Fruit fly (Drosophila melanogaster): ENCODE measurements around the gene CG31323.

The CG31323 gene

dm6 chr3R:26172040-26172439 lies 1.4 kb downstream of the CG31323 start (continued):
- TF ChIP-seq Adf1 (GFP tag; IDR thresholded peaks at IDR 0.05) (peak; percentile 22; the same call in 1 of the 2 replicates), Kr (GFP tag; optimal IDR thresholded peaks at IDR 0.05) (no peak), Sin3A (optimal IDR thresholded peaks at IDR 0.05) (no peak), MTF-1 (GFP tag; optimal IDR thresholded peaks at IDR 0.05; ENCODE audit: borderline replicate concordance) (peak; percentile 22), kni (GFP tag; optimal IDR thresholded peaks at IDR 0.05) (no peak), Vsx1 (GFP tag; optimal IDR thresholded peaks at IDR 0.05) (no peak), usp (GFP tag; optimal IDR thresholded peaks at IDR 0.05) (no peak), cato (GFP tag; optimal IDR thresholded peaks at IDR 0.05; ENCODE audit: borderline replicate concordance) (no peak), sr (GFP tag; IDR thresholded peaks at IDR 0.05) (no peak), tna (GFP tag; IDR thresholded peaks at IDR 0.05; ENCODE audit: partially characterized antibody) (no peak), mirr (GFP tag; optimal IDR thresholded peaks at IDR 0.05) (no peak), CG16815 (GFP tag; optimal IDR thresholded peaks at IDR 0.05) (no peak), CG3847 (GFP tag; IDR thresholded peaks at IDR 0.05) (no peak), CG7745 (tag; optimal IDR thresholded peaks at IDR 0.05) (no peak), CG17186 (GFP tag; optimal IDR thresholded peaks at IDR 0.05) (no peak), Sry-β (GFP tag; optimal IDR thresholded peaks at IDR 0.05) (no peak), lola (GFP tag; optimal IDR thresholded peaks at IDR 0.05) (no peak), mam (GFP tag; optimal IDR thresholded peaks at IDR 0.05) (peak; percentile 71), chn (GFP tag; optimal IDR thresholded peaks at IDR 0.05) (no peak), CG11085 (GFP tag; IDR thresholded peaks at IDR 0.05) (peak; percentile 39; the same call in 1 of the 2 replicates), ewg (GFP tag; optimal IDR thresholded peaks at IDR 0.05) (peak; percentile 20), CG6254 (GFP tag; optimal IDR thresholded peaks at IDR 0.05) (no peak), dpn (GFP tag; optimal IDR thresholded peaks at IDR 0.05) (peak in 1 of 2 experiments; percentile 61), tx (GFP tag; optimal IDR thresholded peaks at IDR 0.05) (no peak), CG34422 (GFP tag; IDR thresholded peaks at IDR 0.05) (no peak), al (GFP tag; IDR thresholded peaks at IDR 0.05) (peak; percentile 52; the same call in 1 of the 2 replicates), CG6654 (GFP tag; optimal IDR thresholded peaks at IDR 0.05) (no peak), Six4 (GFP tag; optimal IDR thresholded peaks at IDR 0.05) (no peak), pros (GFP tag; optimal IDR thresholded peaks at IDR 0.05) (no peak), HmgD (GFP tag; optimal IDR thresholded peaks at IDR 0.05) (no peak), CG14441 (GFP tag; IDR thresholded peaks at IDR 0.05) (peak; percentile 68), CG4328 (GFP tag; optimal IDR thresholded peaks at IDR 0.05) (peak; percentile 12), Dref (GFP tag; IDR thresholded peaks at IDR 0.05) (no peak), CG3281 (GFP tag; optimal IDR thresholded peaks at IDR 0.05) (peak; percentile 74), ro (GFP tag; IDR thresholded peaks at IDR 0.05) (no peak), CG16813 (GFP tag; IDR thresholded peaks at IDR 0.05; ENCODE audit: partially characterized antibody) (no peak), tup (GFP tag; optimal IDR thresholded peaks at IDR 0.05) (no peak), danr (GFP tag; IDR thresholded peaks at IDR 0.05) (no peak), gsb-n (tag; optimal IDR thresholded peaks at IDR 0.05) (no peak), mld (GFP tag; IDR thresholded peaks at IDR 0.05; ENCODE audit: partially characterized antibody) (no peak), CG12219 (GFP tag; optimal IDR thresholded peaks at IDR 0.05) (peak; percentile 21), Sox102F (GFP tag; optimal IDR thresholded peaks at IDR 0.05) (peak; percentile 54), gro (GFP tag; optimal IDR thresholded peaks at IDR 0.05) (peak; percentile 48), z (GFP tag; IDR thresholded peaks at IDR 0.05) (no peak), CG18619 (GFP tag; optimal IDR thresholded peaks at IDR 0.05) (no peak), crc (GFP tag; optimal IDR thresholded peaks at IDR 0.05) (peak; percentile 43), CG9215 (GFP tag; IDR thresholded peaks at IDR 0.05) (no peak; the same call in 1 of the 2 replicates), CG34376 (GFP tag; optimal IDR thresholded peaks at IDR 0.05) (peak; percentile 38), CG17912 (GFP tag; optimal IDR thresholded peaks at IDR 0.05) (no peak), CG13123 (GFP tag; optimal IDR thresholded peaks at IDR 0.05) (no peak), fu2 (GFP tag; optimal IDR thresholded peaks at IDR 0.05) (no peak)
